Fruit fly (Drosophila melanogaster): ENCODE data around the gene MED20.
A peak's percentile ranks its signal among the peaks of the same experiment; 100 is the strongest.

MED20 gene

dm6 chr2L:8088025-8088789 lies 15.6 kb upstream of the MED20 start:
- TF ChIP-seq CG14655 (GFP tag; optimal IDR thresholded peaks at IDR 0.05) = peak; percentile 19
- peak; percentile 20; the same call in 1 of the 2 replicates for TF ChIP-seq Ets98B (GFP tag; IDR thresholded peaks at IDR 0.05)
- TF ChIP-seq CG4496 (GFP tag; IDR thresholded peaks at IDR 0.05) = peak; percentile 27; the same call in 1 of the 3 replicates
- TF ChIP-seq CG10348 (GFP tag; IDR thresholded peaks at IDR 0.05) = no peak
- peak; percentile 36 for TF ChIP-seq Pif1A (GFP tag; optimal IDR thresholded peaks at IDR 0.05)
- peak; percentile 23 for TF ChIP-seq CG8301 (tag; optimal IDR thresholded peaks at IDR 0.05)
- no peak for TF ChIP-seq CG12605 (GFP tag; IDR thresholded peaks at IDR 0.05)

- TF ChIP-seq EcR (GFP tag; optimal IDR thresholded peaks at IDR 0.05) (peak; percentile 5), CG32121 (GFP tag; IDR thresholded peaks at IDR 0.05) (no peak), CG15710 (tag; optimal IDR thresholded peaks at IDR 0.05) (no peak)
Observed at dm6 chr2L:8087468-8087789, 14.8 kb upstream of the MED20 start.

dm6 chr2L:8086736-8087467 lies 14.3 kb upstream of the MED20 start:
- TF ChIP-seq CG32121 (GFP tag; IDR thresholded peaks at IDR 0.05) (0 out of 2 replicates have a peak, but pooled peaks have one; percentile 26), CG13204 (GFP tag; optimal IDR thresholded peaks at IDR 0.05) (no peak), CG14655 (GFP tag; optimal IDR thresholded peaks at IDR 0.05) (peak; percentile 18)

dm6 chr2L:8085466-8086164 lies 13.0 kb upstream of the MED20 start:
- no peak for TF ChIP-seq D1 (tag; optimal IDR thresholded peaks at IDR 0.05)
- 0 out of 3 replicates have a peak, but pooled peaks have one; percentile 44 for TF ChIP-seq CG4496 (GFP tag; IDR thresholded peaks at IDR 0.05)

DNA sequence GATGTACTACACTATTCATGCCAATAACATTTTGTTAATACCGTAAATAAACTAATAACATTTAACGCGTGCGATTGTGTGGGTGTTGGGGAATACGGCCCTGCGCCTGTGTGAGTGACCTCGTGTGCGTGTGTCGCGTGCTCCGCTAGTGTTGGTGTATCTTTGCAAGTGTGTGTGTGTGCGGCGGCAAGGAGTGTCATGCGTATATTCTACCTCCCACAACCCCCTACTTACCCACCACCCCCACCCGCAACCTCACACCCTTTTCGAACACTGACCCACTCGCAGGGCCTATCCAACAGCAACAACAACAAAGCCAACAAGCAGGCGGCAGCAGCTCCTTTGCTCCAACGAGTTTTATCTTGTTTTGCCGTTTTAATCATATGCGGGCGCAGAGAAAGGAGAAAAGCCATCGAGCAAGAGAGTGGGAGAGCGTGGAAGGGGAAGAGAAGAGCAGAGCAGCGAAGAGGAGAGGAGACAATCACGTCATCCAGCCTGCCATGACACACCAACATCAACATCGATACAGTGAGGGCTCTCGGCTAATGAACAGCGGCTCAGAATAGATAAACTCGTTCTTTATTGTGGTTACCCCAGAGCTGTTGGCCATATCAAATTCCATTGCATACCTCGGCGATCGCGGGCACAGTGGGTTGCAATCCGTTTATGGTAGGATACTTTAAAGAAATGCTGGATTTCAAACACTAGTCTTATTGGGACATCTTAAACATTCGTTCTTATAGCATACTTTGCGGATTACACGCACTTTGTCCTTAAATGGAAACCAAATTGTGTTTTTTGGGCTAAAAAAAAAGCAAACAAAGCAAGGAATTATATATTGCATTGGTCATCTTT lies 11.9 kb upstream of the MED20 start:
- TF ChIP-seq fd96Ca (GFP tag; IDR thresholded peaks at IDR 0.05) (0 out of 3 replicates have a peak, but pooled peaks have one; percentile 19), CG14655 (GFP tag; optimal IDR thresholded peaks at IDR 0.05) (peak; percentile 23), CG34367 (tag; optimal IDR thresholded peaks at IDR 0.05) (no peak), gl (tag; optimal IDR thresholded peaks at IDR 0.05) (no peak), CG9948 (tag; optimal IDR thresholded peaks at IDR 0.05) (no peak), CG13204 (GFP tag; optimal IDR thresholded peaks at IDR 0.05) (peak; percentile 27), CG10348 (GFP tag; IDR thresholded peaks at IDR 0.05) (no peak), CG8301 (tag; optimal IDR thresholded peaks at IDR 0.05) (peak; percentile 4), CG17806 (tag; optimal IDR thresholded peaks at IDR 0.05) (no peak), EcR (GFP tag; optimal IDR thresholded peaks at IDR 0.05) (peak; percentile 48)

DNA sequence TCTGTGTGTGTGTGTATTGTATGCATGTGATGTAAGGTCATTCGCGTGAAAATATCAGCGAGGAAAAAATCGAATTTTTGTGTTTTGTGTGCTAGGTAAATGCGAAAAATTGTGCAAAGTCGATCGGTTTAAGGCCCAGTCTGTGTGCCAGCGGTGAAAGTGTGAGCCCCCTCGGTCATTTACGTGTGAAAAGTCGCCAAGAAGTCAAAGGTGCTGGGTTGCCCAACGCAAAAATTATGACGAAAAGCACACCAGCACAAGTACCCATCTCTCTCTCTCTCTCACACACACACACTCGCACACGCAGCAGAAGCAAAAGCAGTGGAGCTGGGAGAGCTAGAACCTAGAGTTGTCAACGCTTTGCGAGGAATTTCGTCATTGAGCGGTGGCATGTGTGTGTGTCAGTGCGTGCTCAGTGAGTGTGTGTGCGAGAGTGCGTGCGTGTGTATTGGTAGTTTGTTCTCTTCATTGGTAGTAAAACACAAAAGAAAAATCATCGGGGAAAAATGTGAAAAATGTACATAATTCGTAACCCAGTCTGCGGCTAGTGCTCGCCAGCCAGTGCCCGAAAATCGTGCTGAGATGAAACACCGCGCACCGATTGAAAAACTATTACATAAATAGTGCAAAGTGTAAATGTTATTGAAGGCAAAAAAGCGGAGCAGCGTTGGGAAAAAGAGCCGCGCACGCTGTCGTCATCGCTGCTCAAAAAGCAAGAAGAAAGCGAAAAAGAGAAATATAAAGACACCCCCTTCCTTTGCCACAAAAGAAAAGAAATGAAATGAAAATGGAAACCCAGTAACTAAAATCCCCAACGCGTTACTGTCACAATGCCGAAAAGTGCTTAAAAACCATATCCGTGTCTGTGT lies 11.0 kb upstream of the MED20 start:
- TF ChIP-seq CG13204 (GFP tag; optimal IDR thresholded peaks at IDR 0.05) (peak; percentile 18), CG10348 (GFP tag; IDR thresholded peaks at IDR 0.05) (no peak), EcR (GFP tag; optimal IDR thresholded peaks at IDR 0.05) (peak; percentile 86), gl (tag; optimal IDR thresholded peaks at IDR 0.05) (no peak), Pif1A (GFP tag; optimal IDR thresholded peaks at IDR 0.05) (no peak), D1 (tag; optimal IDR thresholded peaks at IDR 0.05) (no peak), CG12605 (GFP tag; IDR thresholded peaks at IDR 0.05) (peak; percentile 16; the same call in 1 of the 2 replicates), Pif1B (GFP tag; optimal IDR thresholded peaks at IDR 0.05) (no peak), Ets98B (GFP tag; IDR thresholded peaks at IDR 0.05) (peak; percentile 57), CG34367 (tag; optimal IDR thresholded peaks at IDR 0.05) (peak; percentile 23)

DNA sequence CACCGCTTCAGTTG lies 10.6 kb upstream of the MED20 start, which contains the start of gene Bsg:
Gene Bsg, plus strand, starts transcription at position 8 of the 14 bp plus-strand sequence.
- TF ChIP-seq CG8301 (tag; optimal IDR thresholded peaks at IDR 0.05) = no peak

All from whole organism, pupa.